Worm (Caenorhabditis elegans) whole organism, L1 larva: ENCODE measurements around the gene gadr-2.

Experiments
- C04F5.9 ChIP-seq: sonication (generic microtip); optimal IDR thresholded peaks from 2 replicates; lab custom pipeline; 2016; ENCODE audit warnings: missing genetic modification characterization, missing compliant biosample characterization
- C16A3.4 ChIP-seq: fragments of 150-350 bp; optimal IDR thresholded peaks from 2 replicates; lab custom pipeline; 2014; ENCODE audit warnings: missing biosample characterization, missing genetic modification characterization
- C34B4.2 ChIP-seq: sonication (generic microtip); optimal IDR thresholded peaks from 2 replicates; lab custom pipeline; 2017; ENCODE audit warnings: mild to moderate bottlenecking, missing genetic modification characterization, missing compliant biosample characterization
- Y116A8C.19 ChIP-seq: sonication (generic microtip); optimal IDR thresholded peaks from 2 replicates; lab custom pipeline; 2016; ENCODE audit warnings: missing compliant biosample characterization, missing genetic modification characterization, borderline replicate concordance
- aha-1 ChIP-seq: fragments of 150-350 bp; optimal IDR thresholded peaks from 2 replicates; lab custom pipeline; 2014; ENCODE audit warnings: missing biosample characterization, missing genetic modification characterization
- aly-2 ChIP-seq: fragments of 150-350 bp; optimal IDR thresholded peaks from 2 replicates; lab custom pipeline; 2014; ENCODE audit warnings: missing biosample characterization, missing genetic modification characterization
- blmp-1 ChIP-seq: fragments of 150-350 bp; optimal IDR thresholded peaks from 2 replicates; lab custom pipeline; 2014; ENCODE audit warnings: missing biosample characterization, missing genetic modification characterization
- ces-1 ChIP-seq: fragments of 150-350 bp; optimal IDR thresholded peaks from 2 replicates; lab custom pipeline; 2014; ENCODE audit warnings: missing biosample characterization, missing genetic modification reagents, missing genetic modification characterization
- dpl-1 ChIP-seq, 3 experiments: fragments of 150-350 bp in 2 of 3; sonication (generic microtip) in 1 of 3; optimal IDR thresholded peaks; 2 replicates each; lab custom pipeline; 2014 to 2017; ENCODE audit warnings: missing biosample characterization in 3 of 3, missing genetic modification characterization in 3 of 3, missing genetic modification reagents in 3 of 3
- efl-1 ChIP-seq, 4 experiments: fragments of 150-350 bp; optimal IDR thresholded peaks in 3 of 4; peaks in 1 of 4; 1 replicate in 1 of 4; 2 replicates in 3 of 4; lab custom pipeline; 2014; ENCODE audit warnings: missing biosample characterization in 2 of 4, missing genetic modification characterization in 2 of 4, missing genetic modification reagents in 2 of 4
- efl-3 ChIP-seq: fragments of 200-800 bp; sonication (Bioruptor generic); optimal IDR thresholded peaks from 2 replicates; lab custom pipeline; 2018; ENCODE audit warnings: mild to moderate bottlenecking, missing genetic modification characterization, missing compliant biosample characterization
- egl-13 ChIP-seq: sonication (generic microtip); optimal IDR thresholded peaks from 2 replicates; lab custom pipeline; 2016; ENCODE audit warnings: missing genotype, missing genetic modification reagents, missing genetic modification characterization, missing compliant biosample characterization
- elt-2 ChIP-seq: sonication (generic microtip); optimal IDR thresholded peaks from 2 replicates; lab custom pipeline; 2016; ENCODE audit warnings: missing genetic modification characterization, mild to moderate bottlenecking, inconsistent platforms, missing compliant biosample characterization, missing genetic modification reagents
- fkh-8 ChIP-seq: sonication (generic microtip); optimal IDR thresholded peaks from 2 replicates; lab custom pipeline; 2016; ENCODE audit warnings: mild to moderate bottlenecking, missing genetic modification characterization, missing compliant biosample characterization
- grh-1 ChIP-seq: fragments of 200-800 bp; sonication (Bioruptor generic); IDR thresholded peaks from 2 replicates; pipeline ENCODE4 v1.3.6; 2022; ENCODE audit warnings: missing genetic modification reagents, missing genetic modification characterization, missing compliant biosample characterization
- isw-1 ChIP-seq: fragments of 200-800 bp; sonication (Bioruptor generic); IDR thresholded peaks from 2 replicates; pipeline ENCODE4 v1.3.6; 2022; ENCODE audit warnings: missing genetic modification characterization, missing compliant biosample characterization
- lin-13 ChIP-seq: fragments of 150-350 bp; optimal IDR thresholded peaks from 2 replicates; lab custom pipeline; 2014; ENCODE audit warnings: missing biosample characterization, missing genetic modification reagents, missing genetic modification characterization
- lin-15B ChIP-seq: fragments of 150-350 bp; sonication (generic microtip); optimal IDR thresholded peaks from 3 replicates; lab custom pipeline; 2014; ENCODE audit warnings: missing biosample characterization, missing genetic modification characterization
- lin-39 ChIP-seq: fragments of 150-350 bp; optimal IDR thresholded peaks from 2 replicates; lab custom pipeline; 2014; ENCODE audit warnings: missing biosample characterization, missing genetic modification reagents, missing genetic modification characterization
- lir-3 ChIP-seq: sonication (generic microtip); optimal IDR thresholded peaks from 2 replicates; lab custom pipeline; 2016; ENCODE audit warnings: mild to moderate bottlenecking, missing genetic modification characterization, moderate library complexity, missing compliant biosample characterization; ENCODE audit not compliant: poor library complexity
- mab-9 ChIP-seq: fragments of 200-800 bp; sonication (Bioruptor generic); IDR thresholded peaks from 2 replicates; pipeline ENCODE4 v1.3.6; 2022; ENCODE audit warnings: missing genetic modification reagents, missing genetic modification characterization, missing compliant biosample characterization
- mdl-1 ChIP-seq, 2 experiments: fragments of 150-350 bp; optimal IDR thresholded peaks; 2 replicates each; lab custom pipeline; 2014 to 2017; ENCODE audit warnings: missing biosample characterization in 2 of 2, missing genetic modification characterization in 2 of 2, inconsistent platforms in 1 of 2
- nhr-12 ChIP-seq: sonication (generic microtip); optimal IDR thresholded peaks from 2 replicates; lab custom pipeline; 2017; ENCODE audit warnings: missing biosample characterization, missing genetic modification characterization
- nhr-237 ChIP-seq: fragments of 150-350 bp; optimal IDR thresholded peaks from 2 replicates; lab custom pipeline; 2014; ENCODE audit warnings: missing biosample characterization, missing genetic modification characterization
- nhr-28 ChIP-seq: fragments of 150-350 bp; optimal IDR thresholded peaks from 2 replicates; lab custom pipeline; 2014; ENCODE audit warnings: missing biosample characterization, missing genetic modification characterization
- nhr-47 ChIP-seq: sonication (generic microtip); optimal IDR thresholded peaks from 2 replicates; lab custom pipeline; 2016; ENCODE audit warnings: mild to moderate bottlenecking, missing genetic modification characterization, moderate library complexity, missing compliant biosample characterization
- nhr-76 ChIP-seq: sonication (generic microtip); optimal IDR thresholded peaks from 2 replicates; lab custom pipeline; 2017; ENCODE audit warnings: missing biosample characterization, missing genetic modification characterization
- nhr-77 ChIP-seq: fragments of 150-350 bp; optimal IDR thresholded peaks from 2 replicates; lab custom pipeline; 2014; ENCODE audit warnings: missing biosample characterization, missing genetic modification characterization
- nhr-85 ChIP-seq: sonication (generic microtip); peaks from one replicate; lab custom pipeline; 2016; ENCODE audit warnings: missing genetic modification characterization, inconsistent platforms, missing compliant biosample characterization
- pag-3 ChIP-seq: sonication (generic microtip); optimal IDR thresholded peaks from 2 replicates; lab custom pipeline; 2017; ENCODE audit warnings: missing genetic modification characterization, mild to moderate bottlenecking, missing compliant biosample characterization, antibody characterized with exemption, borderline replicate concordance; ENCODE audit not compliant: insufficient read depth
- pax-3 ChIP-seq: fragments of 200-800 bp; sonication (Bioruptor generic); optimal IDR thresholded peaks from 2 replicates; lab custom pipeline; 2018; ENCODE audit warnings: mild to moderate bottlenecking, missing genetic modification characterization, moderate library complexity, missing compliant biosample characterization
- pqm-1 ChIP-seq: sonication (generic microtip); optimal IDR thresholded peaks from 3 replicates; lab custom pipeline; 2017; ENCODE audit warnings: missing biosample characterization, missing genetic modification characterization
- snpc-4 ChIP-seq: fragments of 150-350 bp; optimal IDR thresholded peaks from 2 replicates; lab custom pipeline; 2014; ENCODE audit warnings: missing biosample characterization, missing genetic modification characterization
- snu-23 ChIP-seq: sonication (generic microtip); optimal IDR thresholded peaks from 2 replicates; lab custom pipeline; 2016; ENCODE audit warnings: missing genetic modification characterization, missing compliant biosample characterization
- sptf-1 ChIP-seq: fragments of 150-350 bp; optimal IDR thresholded peaks from 2 replicates; lab custom pipeline; 2014; ENCODE audit warnings: missing biosample characterization, missing genetic modification characterization
- sup-37 ChIP-seq: fragments of 200-800 bp; sonication (Bioruptor generic); optimal IDR thresholded peaks from 2 replicates; lab custom pipeline; 2018; ENCODE audit warnings: mild to moderate bottlenecking, missing genetic modification characterization, missing compliant biosample characterization
- tbx-2 ChIP-seq: sonication (generic microtip); optimal IDR thresholded peaks from 2 replicates; lab custom pipeline; 2016; ENCODE audit warnings: missing genetic modification characterization, missing compliant biosample characterization
- unc-130 ChIP-seq: fragments of 150-350 bp; optimal IDR thresholded peaks from 2 replicates; lab custom pipeline; 2017; ENCODE audit warnings: missing biosample characterization, missing genetic modification characterization, inconsistent platforms
- unc-86 ChIP-seq: sonication (generic microtip); optimal IDR thresholded peaks from 2 replicates; lab custom pipeline; 2016; ENCODE audit warnings: missing genetic modification characterization, missing compliant biosample characterization
- unc-98 ChIP-seq: fragments of 200-800 bp; sonication (Bioruptor generic); IDR thresholded peaks from 2 replicates; pipeline ENCODE4 v1.3.6; 2022; ENCODE audit warnings: missing genetic modification characterization, missing compliant biosample characterization
- xbp-1 ChIP-seq: sonication (generic microtip); optimal IDR thresholded peaks from 2 replicates; lab custom pipeline; 2016; ENCODE audit warnings: missing genetic modification characterization, missing compliant biosample characterization
- zag-1 ChIP-seq: fragments of 150-350 bp; optimal IDR thresholded peaks from 2 replicates; lab custom pipeline; 2014; ENCODE audit warnings: missing biosample characterization, missing genetic modification characterization

Gene gadr-2

ce11 chrIV:9534342-9534741, 49.4 kb upstream of the gadr-2 start (continued):
- TF ChIP-seq sup-37 (GFP tag; lab: Kevin White, UChicago), result no peak
- TF ChIP-seq egl-13 (tag; lab: Kevin White, UChicago), result no peak
- TF ChIP-seq C04F5.9 (tag; lab: Kevin White, UChicago), result no peak
- TF ChIP-seq unc-98, result no peak
- TF ChIP-seq lin-39, result no peak
- TF ChIP-seq aha-1 (tag; lab: Kevin White, UChicago), result no peak
- TF ChIP-seq tbx-2, result peak; percentile 41
- no peak for TF ChIP-seq zag-1 (tag; lab: Kevin White, UChicago)
- TF ChIP-seq isw-1 (GFP tag; lab: Robert Waterston, UW), result no peak
- TF ChIP-seq mdl-1 (tag; optimal IDR thresholded peaks at IDR 0.05; lab: Kevin White, UChicago), result peak in 1 of 2 experiments; percentile 71
- TF ChIP-seq C34B4.2 (tag; lab: Kevin White, UChicago), result no peak
- no peak for TF ChIP-seq pax-3
- no peak for TF ChIP-seq nhr-77 (tag; lab: Kevin White, UChicago)
- no peak for TF ChIP-seq lin-15B
- no peak for TF ChIP-seq pag-3 (tag; lab: Kevin White, UChicago)
- no peak for TF ChIP-seq nhr-28
- peak; percentile 63 for TF ChIP-seq lin-13 (GFP tag; lab: Kevin White, UChicago)
- TF ChIP-seq fkh-8 (tag; lab: Kevin White, UChicago), result no peak
- TF ChIP-seq nhr-76 (tag; lab: Kevin White, UChicago), result no peak
- peak; percentile 62 for TF ChIP-seq nhr-47 (tag; lab: Kevin White, UChicago)
- no peak for TF ChIP-seq unc-86
- TF ChIP-seq nhr-12, result no peak
- TF ChIP-seq dpl-1 (GFP tag; optimal IDR thresholded peaks at IDR 0.05; lab: Kevin White, UChicago), result peak; percentile 45 to 52 (median 49)
- TF ChIP-seq nhr-237, result peak; percentile 53
- TF ChIP-seq mab-9 (GFP tag; lab: Robert Waterston, UW), result no peak
- peak; percentile 50 for TF ChIP-seq C16A3.4 (tag; lab: Kevin White, UChicago)
- no peak for TF ChIP-seq aly-2 (tag; lab: Kevin White, UChicago)
- peak; percentile 37 for TF ChIP-seq snpc-4 (tag; lab: Kevin White, UChicago)
- peak; percentile 34 to 54 for TF ChIP-seq efl-1 (optimal IDR thresholded peaks at IDR 0.05; lab: Kevin White, UChicago)
- TF ChIP-seq efl-1 (GFP tag; optimal IDR thresholded peaks at IDR 0.05 in 1 of 2; lab: Kevin White, UChicago), result peak; percentile 34 to 95
- TF ChIP-seq snu-23 (GFP tag; lab: Kevin White, UChicago), result peak; percentile 88
- TF ChIP-seq sptf-1, result no peak
- TF ChIP-seq pqm-1, result no peak
- peak; percentile 96 for TF ChIP-seq nhr-85 (tag; lab: Kevin White, UChicago)
- no peak for TF ChIP-seq elt-2 (tag; lab: Kevin White, UChicago)
- TF ChIP-seq ces-1, result no peak
- TF ChIP-seq lir-3 (tag; lab: Kevin White, UChicago), result peak; percentile 15
- peak; percentile 63; the same call in 1 of the 2 replicates for TF ChIP-seq grh-1 (GFP tag; lab: Robert Waterston, UW)
- TF ChIP-seq xbp-1 (tag; lab: Kevin White, UChicago), result peak; percentile 59
- peak; percentile 21 for TF ChIP-seq unc-130
- no peak for TF ChIP-seq Y116A8C.19
- peak; percentile 94 for TF ChIP-seq blmp-1 (tag; lab: Kevin White, UChicago)
- no peak for TF ChIP-seq efl-3

ce11 chrIV:9533071-9533470, 48.1 kb upstream of the gadr-2 start, which contains the start of gene F56H11.2:
F56H11.2 (minus strand) TSS chrIV:9533171.
- no peak for TF ChIP-seq C16A3.4 (tag; lab: Kevin White, UChicago)
- TF ChIP-seq nhr-77 (tag; lab: Kevin White, UChicago), result no peak
